Worm (Caenorhabditis elegans): ENCODE measurements around the gene nep-6.

DNA sequence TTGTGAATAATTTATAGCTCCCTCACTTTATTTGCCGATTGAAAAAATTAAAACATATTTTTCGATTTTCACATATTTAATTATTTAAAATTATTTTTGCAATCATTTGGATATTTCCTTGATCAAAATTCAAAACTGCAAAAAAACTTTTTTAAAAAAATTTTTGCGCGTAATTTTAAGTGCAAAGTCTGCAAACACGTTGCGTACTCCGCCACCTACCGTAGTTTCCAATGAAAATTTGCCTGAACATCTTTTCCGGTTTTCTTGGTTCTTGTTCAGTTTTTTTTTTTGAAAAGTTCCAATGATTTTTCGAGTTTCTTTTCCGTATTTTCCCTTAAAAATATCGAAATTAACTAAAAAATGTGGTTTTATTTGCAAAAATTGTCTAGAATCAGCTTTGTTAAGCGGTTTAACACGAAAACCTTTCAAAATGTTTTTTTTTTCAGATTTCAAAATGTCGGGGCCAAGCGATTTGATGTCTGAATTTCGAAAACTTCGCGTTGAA lies 32.2 kb downstream of the nep-6 start, which contains the start of gene C16C8.25:
- no peak for TF ChIP-seq nhr-23 (tag; optimal IDR thresholded peaks at IDR 0.05)
- TF ChIP-seq unc-39 (tag; optimal IDR thresholded peaks at IDR 0.05): no peak
- no peak for TF ChIP-seq ztf-11 (tag; optimal IDR thresholded peaks at IDR 0.05)
- TF ChIP-seq fos-1 (tag; optimal IDR thresholded peaks at IDR 0.05): no peak
- no peak for TF ChIP-seq gmeb-1 (tag; optimal IDR thresholded peaks at IDR 0.05)
- no peak for TF ChIP-seq ztf-4 (tag; optimal IDR thresholded peaks at IDR 0.05)
- TF ChIP-seq skn-1 (tag; optimal IDR thresholded peaks at IDR 0.05): no peak
- TF ChIP-seq nhr-237 (tag; optimal IDR thresholded peaks at IDR 0.05): no peak

Data from whole organism, L2 larva.